Worm (Caenorhabditis elegans) whole organism, young adult: ENCODE data around the gene ZK673.11.

Experiments used
- attf-3 ChIP-seq: fragments of 200-800 bp; sonication (Bioruptor generic); conservative IDR thresholded peaks from 2 replicates; pipeline ENCODE4 v1.3.6; 2022; ENCODE audit warnings: missing genetic modification reagents, missing genetic modification characterization, missing compliant biosample characterization
- egrh-3 ChIP-seq: fragments of 200-800 bp; sonication (Bioruptor generic); IDR thresholded peaks from 2 replicates; pipeline ENCODE4 v1.3.6; 2022; ENCODE audit warnings: missing genetic modification reagents, missing genetic modification characterization, missing compliant biosample characterization
- hlh-26 ChIP-seq: fragments of 200-800 bp; sonication (Bioruptor generic); conservative IDR thresholded peaks from 2 replicates; pipeline ENCODE4 v1.3.6; 2022; ENCODE audit warnings: missing genetic modification reagents, missing genetic modification characterization, missing compliant biosample characterization
- snpc-1.3 ChIP-seq: sonication (generic microtip); optimal IDR thresholded peaks from 2 replicates; lab custom pipeline; 2017; ENCODE audit warnings: missing genetic modification characterization, mild to moderate bottlenecking, missing compliant biosample characterization, antibody characterized with exemption, moderate library complexity, missing genotype, missing genetic modification reagents; ENCODE audit not compliant: insufficient read depth

DNA sequence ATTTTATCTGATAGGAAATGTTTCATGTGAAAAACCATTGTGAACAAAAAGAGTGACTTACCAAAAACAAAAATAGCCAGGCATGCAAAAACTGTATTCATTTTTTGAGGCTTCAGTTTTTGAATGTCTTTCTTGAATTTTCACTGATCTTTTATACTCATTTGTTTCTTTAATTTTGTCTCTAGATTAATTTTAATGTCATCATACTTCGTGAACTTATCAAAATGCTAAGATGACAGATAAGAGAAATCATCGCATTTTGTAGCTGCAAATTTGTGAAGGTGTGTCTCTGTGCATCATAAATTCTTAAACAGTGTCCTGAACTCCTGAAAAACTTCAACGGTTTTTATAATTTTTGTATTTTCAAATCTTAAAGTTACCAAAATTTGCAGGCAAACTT, 19.0 kb downstream of the ZK673.11 start, which contains the start of gene clec-58:
- TF ChIP-seq snpc-1.3 (tag; lab: Kevin White, UChicago) (no peak), egrh-3 (no peak), attf-3 (GFP tag; lab: Robert Waterston, UW) (no peak), hlh-26 (GFP tag; lab: Robert Waterston, UW) (no peak)
